ENCODE assay signal across 4 fruit fly cellular contexts in genomic region chr3R:27084528-27085052, dm6.
A peak's percentile ranks its signal among the peaks of the same experiment; 100 is the strongest.
TF ChIP-seq lines count a peak whose summit lies in the region.

No protein-coding gene starts in this region.

- TF ChIP-seq CTCF in whole organism, embryonic (GFP tag; optimal IDR thresholded peaks at IDR 0.05; lab: Kevin White, UChicago) = no peak

TF ChIP-seq in whole organism, embryonic, 481 proteins besides CTCF, POLR2A, EP300 and RAD21:
- TF ChIP-seq nom (GFP tag; optimal IDR thresholded peaks at IDR 0.05; lab: Kevin White, UChicago) = peak; percentile 40
- no peak for TF ChIP-seq cg (GFP tag; optimal IDR thresholded peaks at IDR 0.05; lab: Kevin White, UChicago)
- peak; percentile 32; the same call in 1 of the 2 replicates for TF ChIP-seq Drgx (GFP tag; IDR thresholded peaks at IDR 0.05; lab: Robert Waterston, UW)

TF ChIP-seq in whole organism, prepupa, 60 proteins besides CTCF, POLR2A, EP300 and RAD21 (continues in another document):
- TF ChIP-seq cyc (GFP tag; optimal IDR thresholded peaks at IDR 0.05; lab: Kevin White, UChicago) (no peak), salr (GFP tag; optimal IDR thresholded peaks at IDR 0.05; lab: Kevin White, UChicago) (no peak), fkh (GFP tag; optimal IDR thresholded peaks at IDR 0.05; lab: Kevin White, UChicago) (no peak), Met (GFP tag; optimal IDR thresholded peaks at IDR 0.05; lab: Kevin White, UChicago) (peak; percentile 14), CG32006 (GFP tag; optimal IDR thresholded peaks at IDR 0.05; lab: Kevin White, UChicago) (peak; percentile 6), fd85E (GFP tag; optimal IDR thresholded peaks at IDR 0.05; lab: Kevin White, UChicago) (no peak), Ets96B (tag; optimal IDR thresholded peaks at IDR 0.05; lab: Kevin White, UChicago) (peak; percentile 64), Hr4 (GFP tag; optimal IDR thresholded peaks at IDR 0.05; lab: Kevin White, UChicago) (no peak), CG11762 (GFP tag; optimal IDR thresholded peaks at IDR 0.05; lab: Kevin White, UChicago; ENCODE audit: insufficient read depth) (peak; percentile 1), fd59A (GFP tag; optimal IDR thresholded peaks at IDR 0.05; lab: Kevin White, UChicago) (no peak), CG6792 (GFP tag; optimal IDR thresholded peaks at IDR 0.05; lab: Kevin White, UChicago) (peak; percentile 16), vri (GFP tag; optimal IDR thresholded peaks at IDR 0.05; lab: Kevin White, UChicago) (no peak), CG31627 (GFP tag; optimal IDR thresholded peaks at IDR 0.05; lab: Kevin White, UChicago) (no peak), CG6163 (GFP tag; IDR thresholded peaks at IDR 0.05; lab: Robert Waterston, UW) (peak; percentile 78), Hr38 (GFP tag; optimal IDR thresholded peaks at IDR 0.05; lab: Kevin White, UChicago) (no peak), ss (GFP tag; optimal IDR thresholded peaks at IDR 0.05; lab: Kevin White, UChicago) (peak; percentile 68 to 74), achi (GFP tag; optimal IDR thresholded peaks at IDR 0.05; lab: Kevin White, UChicago) (peak; percentile 53), CG6276 (GFP tag; optimal IDR thresholded peaks at IDR 0.05; lab: Kevin White, UChicago) (peak; percentile 8), CG15336 (GFP tag; IDR thresholded peaks at IDR 0.05; lab: Robert Waterston, UW) (peak; percentile 17; the same call in 1 of the 2 replicates), eg (GFP tag; IDR thresholded peaks at IDR 0.05; lab: Robert Waterston, UW) (peak; percentile 73), CG3919 (GFP tag; optimal IDR thresholded peaks at IDR 0.05; lab: Kevin White, UChicago) (peak; percentile 49), dac (GFP tag; optimal IDR thresholded peaks at IDR 0.05; lab: Kevin White, UChicago) (no peak), CG10631 (GFP tag; optimal IDR thresholded peaks at IDR 0.05; lab: Kevin White, UChicago) (peak; percentile 21), net (GFP tag; optimal IDR thresholded peaks at IDR 0.05; lab: Kevin White, UChicago) (peak; percentile 22), Sox102F (GFP tag; optimal IDR thresholded peaks at IDR 0.05; lab: Kevin White, UChicago) (no peak), CG8632 (GFP tag; optimal IDR thresholded peaks at IDR 0.05; lab: Kevin White, UChicago) (no peak), Smox (GFP tag; optimal IDR thresholded peaks at IDR 0.05; lab: Kevin White, UChicago) (no peak), CG10669 (GFP tag; optimal IDR thresholded peaks at IDR 0.05; lab: Kevin White, UChicago) (no peak), OdsH (GFP tag; optimal IDR thresholded peaks at IDR 0.05; lab: Kevin White, UChicago) (no peak), CG6808 (GFP tag; optimal IDR thresholded peaks at IDR 0.05; lab: Kevin White, UChicago) (peak; percentile 63)

TF ChIP-seq in whole organism, pupa, 21 proteins besides CTCF, POLR2A, EP300 and RAD21:
- 0 out of 2 replicates have a peak, but pooled peaks have one; percentile 10 for TF ChIP-seq Ets98B (GFP tag; IDR thresholded peaks at IDR 0.05; lab: Robert Waterston, UW)
- no peak for TF ChIP-seq CG10348 (GFP tag; IDR thresholded peaks at IDR 0.05; lab: Robert Waterston, UW)
- TF ChIP-seq gl (tag; optimal IDR thresholded peaks at IDR 0.05; lab: Kevin White, UChicago) = peak; percentile 11
- TF ChIP-seq CG17806 (tag; optimal IDR thresholded peaks at IDR 0.05; lab: Kevin White, UChicago) = peak; percentile 54
- no peak for TF ChIP-seq Pif1B (GFP tag; optimal IDR thresholded peaks at IDR 0.05; lab: Kevin White, UChicago)
- TF ChIP-seq D1 (tag; optimal IDR thresholded peaks at IDR 0.05; lab: Kevin White, UChicago) = no peak
- TF ChIP-seq rn (GFP tag; IDR thresholded peaks at IDR 0.05; lab: Robert Waterston, UW) = no peak
- TF ChIP-seq Pif1A (GFP tag; optimal IDR thresholded peaks at IDR 0.05; lab: Kevin White, UChicago) = peak; percentile 62
- TF ChIP-seq EcR (GFP tag; optimal IDR thresholded peaks at IDR 0.05; lab: Kevin White, UChicago) = peak; percentile 91
- peak; percentile 70; the same call in 2 of the 3 replicates for TF ChIP-seq CG4496 (GFP tag; IDR thresholded peaks at IDR 0.05; lab: Robert Waterston, UW)
- TF ChIP-seq CG8159 (tag; optimal IDR thresholded peaks at IDR 0.05; lab: Kevin White, UChicago) = peak; percentile 74
- TF ChIP-seq Snoo (tag; optimal IDR thresholded peaks at IDR 0.05; lab: Kevin White, UChicago) = no peak
- no peak for TF ChIP-seq CG34367 (tag; optimal IDR thresholded peaks at IDR 0.05; lab: Kevin White, UChicago)
- TF ChIP-seq CG32121 (GFP tag; IDR thresholded peaks at IDR 0.05; lab: Robert Waterston, UW) = peak; percentile 25; the same call in 1 of the 2 replicates
- no peak for TF ChIP-seq CG15710 (tag; optimal IDR thresholded peaks at IDR 0.05; lab: Kevin White, UChicago)
- TF ChIP-seq CG14655 (GFP tag; optimal IDR thresholded peaks at IDR 0.05; lab: Kevin White, UChicago) = peak; percentile 42
- peak; percentile 62 for TF ChIP-seq CG12605 (GFP tag; IDR thresholded peaks at IDR 0.05; lab: Robert Waterston, UW)
- peak; percentile 6 for TF ChIP-seq CG8301 (tag; optimal IDR thresholded peaks at IDR 0.05; lab: Kevin White, UChicago)
- peak; percentile 18 for TF ChIP-seq CG9948 (tag; optimal IDR thresholded peaks at IDR 0.05; lab: Kevin White, UChicago)
- TF ChIP-seq fd96Ca (GFP tag; IDR thresholded peaks at IDR 0.05; lab: Robert Waterston, UW) = no peak
- no peak for TF ChIP-seq CG13204 (GFP tag; optimal IDR thresholded peaks at IDR 0.05; lab: Kevin White, UChicago)
TF ChIP-seq in whole organism, pupa: peak in this region for 12.

TF ChIP-seq in whole organism, wandering third instar larva, 38 proteins besides CTCF, POLR2A, EP300 and RAD21:
- no peak for TF ChIP-seq Vsx2 (GFP tag; optimal IDR thresholded peaks at IDR 0.05; lab: Kevin White, UChicago; ENCODE audit: partially characterized antibody)
- peak; percentile 12 for TF ChIP-seq fru (GFP tag; optimal IDR thresholded peaks at IDR 0.05; lab: Kevin White, UChicago)
- TF ChIP-seq rgr (GFP tag; optimal IDR thresholded peaks at IDR 0.05; lab: Kevin White, UChicago) = no peak
- no peak for TF ChIP-seq psq (GFP tag; optimal IDR thresholded peaks at IDR 0.05; lab: Kevin White, UChicago)
- no peak for TF ChIP-seq Hr83 (GFP tag; optimal IDR thresholded peaks at IDR 0.05; lab: Kevin White, UChicago; ENCODE audit: poor library complexity, severe bottlenecking)
- TF ChIP-seq lola (GFP tag; optimal IDR thresholded peaks at IDR 0.05; lab: Kevin White, UChicago) = no peak
- TF ChIP-seq br (GFP tag; optimal IDR thresholded peaks at IDR 0.05; lab: Kevin White, UChicago) = no peak
- peak in 1 of 2 experiments; percentile 10 for TF ChIP-seq foxo (GFP tag; optimal IDR thresholded peaks at IDR 0.05; lab: Kevin White, UChicago)
- no peak for TF ChIP-seq dl (GFP tag; optimal IDR thresholded peaks at IDR 0.05; lab: Kevin White, UChicago; ENCODE audit: insufficient read depth in 1 of 2, partially characterized antibody in 2 of 2)
- TF ChIP-seq h (GFP tag; optimal IDR thresholded peaks at IDR 0.05; lab: Kevin White, UChicago) = peak; percentile 7
TF ChIP-seq in whole organism, wandering third instar larva: peak in this region for 3.

Comparison
In these comparisons a context has a peak if more than half of its experiments do, and no peak if none do; other contexts are left out.
1. Of the 7 proteins assayed by ChIP-seq in both whole organism, embryonic and whole organism, prepupa: peak only in whole organism, embryonic: none; only in whole organism, prepupa: Blimp-1 and Lpt; in both: none; in neither: 5.